Worm (Caenorhabditis elegans) whole organism, late embryonic: ENCODE data around the gene nduf-9.
"Not testable (repeated sequence)": the region's sequence is repeated elsewhere in the genome, so short reads cannot be mapped to it uniquely, and the experiment has no call there.

ENCODE experiments used
- C08G9.2 ChIP-seq: sonication (generic microtip); optimal IDR thresholded peaks from 2 replicates; lab custom pipeline; 2016; ENCODE audit warnings: mild to moderate bottlenecking, missing genetic modification characterization, moderate library complexity, missing compliant biosample characterization
- F13H6.1 ChIP-seq: sonication (generic microtip); optimal IDR thresholded peaks from 2 replicates; lab custom pipeline; 2016; ENCODE audit warnings: missing genetic modification characterization, missing compliant biosample characterization
- K02D7.2 ChIP-seq: sonication (generic microtip); optimal IDR thresholded peaks from 2 replicates; lab custom pipeline; 2017; ENCODE audit warnings: mild to moderate bottlenecking, missing genetic modification characterization, missing compliant biosample characterization
- K09A11.1 ChIP-seq: sonication (generic microtip); optimal IDR thresholded peaks from 2 replicates; lab custom pipeline; 2017; ENCODE audit warnings: antibody characterized with exemption, mild to moderate bottlenecking, missing genetic modification characterization, missing compliant biosample characterization; ENCODE audit not compliant: insufficient read depth
- ama-1 ChIP-seq: fragments of 150-350 bp; optimal IDR thresholded peaks from 2 replicates; lab custom pipeline; 2014
- ceh-14 ChIP-seq: sonication (generic microtip); optimal IDR thresholded peaks from 2 replicates; lab custom pipeline; 2016; ENCODE audit warnings: missing genotype, missing genetic modification characterization, missing compliant biosample characterization
- ceh-2 ChIP-seq: sonication (generic microtip); optimal IDR thresholded peaks from 2 replicates; lab custom pipeline; 2016; ENCODE audit warnings: missing genotype, missing genetic modification characterization, missing compliant biosample characterization
- ceh-22 ChIP-seq: sonication (generic microtip); optimal IDR thresholded peaks from 2 replicates; lab custom pipeline; 2017; ENCODE audit warnings: missing biosample characterization, missing genetic modification characterization
- ceh-24 ChIP-seq: sonication (generic microtip); optimal IDR thresholded peaks from 2 replicates; lab custom pipeline; 2016; ENCODE audit warnings: mild to moderate bottlenecking, missing genetic modification characterization, missing compliant biosample characterization
- ceh-30 ChIP-seq: fragments of 150-350 bp; optimal IDR thresholded peaks from 2 replicates; lab custom pipeline; 2014; ENCODE audit warnings: missing biosample characterization, missing genetic modification characterization
- ceh-34 ChIP-seq: sonication (generic microtip); optimal IDR thresholded peaks from 2 replicates; lab custom pipeline; 2016; ENCODE audit warnings: mild to moderate bottlenecking, missing genetic modification characterization, missing compliant biosample characterization
- ceh-48 ChIP-seq: sonication (generic microtip); optimal IDR thresholded peaks from 2 replicates; lab custom pipeline; 2016; ENCODE audit warnings: missing genetic modification characterization, inconsistent platforms, missing compliant biosample characterization
- che-1 ChIP-seq: sonication (generic microtip); optimal IDR thresholded peaks from 2 replicates; lab custom pipeline; 2016; ENCODE audit warnings: mild to moderate bottlenecking, missing genetic modification characterization, missing compliant biosample characterization
- dmd-4 ChIP-seq: sonication (generic microtip); optimal IDR thresholded peaks from 2 replicates; lab custom pipeline; 2016; ENCODE audit warnings: borderline replicate concordance, missing genetic modification characterization, missing compliant biosample characterization
- dve-1 ChIP-seq: sonication (generic microtip); optimal IDR thresholded peaks from 2 replicates; lab custom pipeline; 2017; ENCODE audit warnings: antibody characterized with exemption, mild to moderate bottlenecking, missing genetic modification characterization, missing compliant biosample characterization
- elt-4 ChIP-seq: sonication (generic microtip); optimal IDR thresholded peaks from 2 replicates; lab custom pipeline; 2016; ENCODE audit warnings: missing genetic modification characterization, missing compliant biosample characterization
- ets-4 ChIP-seq: sonication (generic microtip); optimal IDR thresholded peaks from 2 replicates; lab custom pipeline; 2016; ENCODE audit warnings: missing genetic modification characterization, missing compliant biosample characterization
- eyg-1 ChIP-seq: sonication (generic microtip); optimal IDR thresholded peaks from 2 replicates; lab custom pipeline; 2016; ENCODE audit warnings: missing genotype, missing genetic modification characterization, missing compliant biosample characterization
- fkh-6 ChIP-seq: sonication (generic microtip); optimal IDR thresholded peaks from 2 replicates; lab custom pipeline; 2016; ENCODE audit warnings: missing genetic modification characterization, missing compliant biosample characterization
- gmeb-2 ChIP-seq: sonication (generic microtip); optimal IDR thresholded peaks from 2 replicates; lab custom pipeline; 2016; ENCODE audit warnings: missing genetic modification characterization, inconsistent platforms, missing compliant biosample characterization
- hlh-13 ChIP-seq: fragments of 200-800 bp; sonication (Bioruptor generic); optimal IDR thresholded peaks from 2 replicates; lab custom pipeline; 2018; ENCODE audit warnings: mild to moderate bottlenecking, missing genetic modification characterization, missing compliant biosample characterization
- hlh-15 ChIP-seq: sonication (generic microtip); optimal IDR thresholded peaks from 2 replicates; lab custom pipeline; 2016; ENCODE audit warnings: missing genetic modification characterization, missing compliant biosample characterization
- hlh-6 ChIP-seq: sonication (generic microtip); optimal IDR thresholded peaks from 2 replicates; lab custom pipeline; 2016; ENCODE audit warnings: missing genotype, missing genetic modification characterization, missing compliant biosample characterization
- lim-6 ChIP-seq: sonication (generic microtip); optimal IDR thresholded peaks from 2 replicates; lab custom pipeline; 2016; ENCODE audit warnings: missing genetic modification characterization, missing compliant biosample characterization
- lin-11 ChIP-seq: fragments of 200-800 bp; sonication (Bioruptor generic); optimal IDR thresholded peaks from 2 replicates; lab custom pipeline; 2018; ENCODE audit warnings: mild to moderate bottlenecking, missing genetic modification characterization, missing compliant biosample characterization
- mec-3 ChIP-seq: sonication (generic microtip); optimal IDR thresholded peaks from 2 replicates; lab custom pipeline; 2016; ENCODE audit warnings: borderline replicate concordance, missing genetic modification characterization, missing compliant biosample characterization
- nhr-11 ChIP-seq: fragments of 150-350 bp; optimal IDR thresholded peaks from 2 replicates; lab custom pipeline; 2014; ENCODE audit warnings: missing biosample characterization, missing genetic modification characterization
- nhr-232 ChIP-seq: sonication (generic microtip); optimal IDR thresholded peaks from 2 replicates; lab custom pipeline; 2016; ENCODE audit warnings: missing genetic modification characterization, missing compliant biosample characterization
- odd-2 ChIP-seq: sonication (generic microtip); optimal IDR thresholded peaks from 2 replicates; lab custom pipeline; 2017; ENCODE audit warnings: antibody characterized with exemption, mild to moderate bottlenecking, missing genetic modification characterization, missing compliant biosample characterization
- pax-1 ChIP-seq: fragments of 150-350 bp; optimal IDR thresholded peaks from 2 replicates; lab custom pipeline; 2014; ENCODE audit warnings: missing biosample characterization, missing genetic modification characterization
- pha-2 ChIP-seq: sonication (generic microtip); optimal IDR thresholded peaks from 2 replicates; lab custom pipeline; 2017; ENCODE audit warnings: mild to moderate bottlenecking, missing genetic modification characterization, missing compliant biosample characterization
- pha-4 ChIP-seq: fragments of 150-350 bp; optimal IDR thresholded peaks from 2 replicates; lab custom pipeline; 2018; ENCODE audit warnings: missing biosample characterization, missing genetic modification reagents, missing genetic modification characterization
- pqm-1 ChIP-seq: sonication (generic microtip); optimal IDR thresholded peaks from 2 replicates; lab custom pipeline; 2016; ENCODE audit warnings: missing genetic modification characterization, missing compliant biosample characterization
- rnt-1 ChIP-seq: sonication (generic microtip); optimal IDR thresholded peaks from 2 replicates; lab custom pipeline; 2016; ENCODE audit warnings: missing genetic modification characterization, missing compliant biosample characterization
- sdc-2 ChIP-seq: sonication (generic microtip); optimal IDR thresholded peaks from 2 replicates; lab custom pipeline; 2016; ENCODE audit warnings: missing genotype, missing genetic modification characterization, missing compliant biosample characterization
- sox-2 ChIP-seq: fragments of 200-800 bp; sonication (Bioruptor generic); IDR thresholded peaks from 2 replicates; pipeline ENCODE4 v1.3.6; 2022; ENCODE audit warnings: missing genetic modification reagents, missing genetic modification characterization, missing compliant biosample characterization
- tbx-7 ChIP-seq: sonication (generic microtip); optimal IDR thresholded peaks from 2 replicates; lab custom pipeline; 2016; ENCODE audit warnings: missing genotype, missing genetic modification characterization, missing compliant biosample characterization
- ttx-3 ChIP-seq: sonication (generic microtip); optimal IDR thresholded peaks from 2 replicates; lab custom pipeline; 2016; ENCODE audit warnings: missing genetic modification reagents, missing genetic modification characterization, missing compliant biosample characterization
- unc-3 ChIP-seq, 2 experiments: fragments of 200-800 bp in 1 of 2; sonication (Bioruptor generic) in 1 of 2; sonication (generic microtip) in 1 of 2; conservative IDR thresholded peaks in 1 of 2; optimal IDR thresholded peaks in 1 of 2; 2 replicates each; pipeline versions ENCODE4 v1.3.6 to Lab custom; 2016 to 2022; ENCODE audit warnings: missing compliant biosample characterization in 2 of 2, missing genetic modification characterization in 2 of 2, missing genetic modification reagents in 1 of 2
- unc-42 ChIP-seq: sonication (generic microtip); optimal IDR thresholded peaks from 2 replicates; lab custom pipeline; 2016; ENCODE audit warnings: missing genotype, missing genetic modification characterization, missing compliant biosample characterization
- unc-55 ChIP-seq: sonication (generic microtip); optimal IDR thresholded peaks from 2 replicates; lab custom pipeline; 2017; ENCODE audit warnings: missing biosample characterization, missing genetic modification reagents, missing genetic modification characterization
- ztf-16 ChIP-seq: sonication (generic microtip); optimal IDR thresholded peaks from 2 replicates; lab custom pipeline; 2017; ENCODE audit warnings: missing genetic modification characterization, missing compliant biosample characterization

nduf-9 gene

ce11 chrIII:3271682-3272081, 23.3 kb upstream of the nduf-9 start (continued):
- TF ChIP-seq hlh-13 (GFP tag; lab: Kevin White, UChicago) (no peak), K09A11.1 (no peak), ceh-30 (tag; lab: Kevin White, UChicago) (no peak), tbx-7 (tag; lab: Kevin White, UChicago) (no peak), hlh-15 (no peak), nhr-232 (no peak), hlh-6 (no peak), odd-2 (tag; lab: Kevin White, UChicago) (no peak), ceh-34 (peak; percentile 64), dmd-4 (tag; lab: Kevin White, UChicago) (no peak), lim-6 (no peak), ceh-2 (tag; lab: Kevin White, UChicago) (peak; percentile 54), sdc-2 (tag; lab: Kevin White, UChicago) (peak; percentile 33), F13H6.1 (tag; lab: Kevin White, UChicago) (no peak), ceh-48 (tag; lab: Kevin White, UChicago) (no peak)

- no peak for TF ChIP-seq ceh-14 (tag; lab: Kevin White, UChicago)
- no peak for TF ChIP-seq fkh-6 (tag; lab: Kevin White, UChicago)
- no peak for TF ChIP-seq rnt-1
- no peak for TF ChIP-seq mec-3
- TF ChIP-seq ama-1 (lab: Kevin White, UChicago) = no peak
- no peak for TF ChIP-seq pha-2 (tag; lab: Kevin White, UChicago)
- no peak for TF ChIP-seq gmeb-2 (tag; lab: Kevin White, UChicago)
- TF ChIP-seq nhr-11 (tag; lab: Kevin White, UChicago) = no peak
- TF ChIP-seq lin-11 (tag; lab: Kevin White, UChicago) = no peak
- no peak for TF ChIP-seq pha-4 (tag; lab: Kevin White, UChicago)
- TF ChIP-seq ceh-2 (tag; lab: Kevin White, UChicago) = no peak
- no peak for TF ChIP-seq ztf-16 (tag; lab: Kevin White, UChicago)
- TF ChIP-seq pax-1 (tag; lab: Kevin White, UChicago) = no peak
Measured at ce11 chrIII:3266602-3267001, 18.2 kb upstream of the nduf-9 start, which contains the start of gene Y53G8AM.7. Y53G8AM.7 (minus strand) TSS chrIII:3266702.

- no peak for TF ChIP-seq ceh-34
Measured at ce11 chrIII:3263696-3264095, 15.3 kb upstream of the nduf-9 start.

DNA sequence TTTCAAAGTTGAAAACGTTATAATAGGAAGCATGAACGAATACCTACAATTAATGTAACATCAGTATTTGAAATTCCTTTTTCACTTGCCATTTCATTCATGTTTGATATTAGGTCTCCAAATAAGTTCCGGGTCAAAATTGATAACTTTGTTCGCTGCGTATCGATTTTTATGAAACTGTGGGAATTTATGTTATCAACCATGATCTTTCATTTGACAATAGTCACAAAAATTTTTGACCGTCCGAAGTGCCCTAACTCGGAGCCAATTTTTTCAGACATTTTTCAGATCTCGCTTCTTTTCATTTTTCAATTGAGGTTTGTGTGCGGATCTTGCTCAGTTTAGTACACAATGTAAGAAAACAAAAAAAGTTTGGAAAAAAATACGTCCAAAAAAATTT, 11.3 kb upstream of the nduf-9 start, which contains the start of gene Y53G8AM.6:
Y53G8AM.6 (minus strand) TSS at position 101 of the 400 bp plus-strand sequence.
- TF ChIP-seq mec-3; unc-3 (GFP tag; conservative IDR thresholded peaks at IDR 0.05; lab: Robert Waterston, UW); unc-3 (tag; optimal IDR thresholded peaks at IDR 0.05; lab: Kevin White, UChicago); unc-55 (GFP tag; lab: Kevin White, UChicago): not testable (repeated sequence)
- TF ChIP-seq, all 69 proteins: peak for 0; not testable (repeated sequence) for 69

ce11 chrIII:3258306-3258705, 9.9 kb upstream of the nduf-9 start, which contains the start of gene nspg-7.2:
nspg-7.2 (minus strand) TSS chrIII:3258406.
- no peak for TF ChIP-seq elt-4 (tag; lab: Kevin White, UChicago)
- no peak for TF ChIP-seq nhr-11 (tag; lab: Kevin White, UChicago)
- TF ChIP-seq ets-4 (tag; lab: Kevin White, UChicago) = no peak
- TF ChIP-seq ceh-34 = no peak
- no peak for TF ChIP-seq pax-1 (tag; lab: Kevin White, UChicago)
- no peak for TF ChIP-seq dmd-4 (tag; lab: Kevin White, UChicago)
- no peak for TF ChIP-seq K02D7.2 (tag; lab: Kevin White, UChicago)
- no peak for TF ChIP-seq lim-6
- TF ChIP-seq unc-42 = no peak
- no peak for TF ChIP-seq odd-2 (tag; lab: Kevin White, UChicago)
- TF ChIP-seq pqm-1 = no peak
- TF ChIP-seq ttx-3 (tag; lab: Kevin White, UChicago) = no peak
- TF ChIP-seq dve-1 (tag; lab: Kevin White, UChicago) = no peak
- no peak for TF ChIP-seq C08G9.2
- no peak for TF ChIP-seq eyg-1
- no peak for TF ChIP-seq ceh-24 (tag; lab: Kevin White, UChicago)
- TF ChIP-seq che-1 (tag; lab: Kevin White, UChicago) = no peak
- no peak for TF ChIP-seq ceh-22 (tag; lab: Kevin White, UChicago)
- no peak for TF ChIP-seq sox-2 (GFP tag; lab: Robert Waterston, UW)
